Fruit fly (Drosophila melanogaster): ENCODE data around the gene CG6928.

The CG6928 gene

DNA sequence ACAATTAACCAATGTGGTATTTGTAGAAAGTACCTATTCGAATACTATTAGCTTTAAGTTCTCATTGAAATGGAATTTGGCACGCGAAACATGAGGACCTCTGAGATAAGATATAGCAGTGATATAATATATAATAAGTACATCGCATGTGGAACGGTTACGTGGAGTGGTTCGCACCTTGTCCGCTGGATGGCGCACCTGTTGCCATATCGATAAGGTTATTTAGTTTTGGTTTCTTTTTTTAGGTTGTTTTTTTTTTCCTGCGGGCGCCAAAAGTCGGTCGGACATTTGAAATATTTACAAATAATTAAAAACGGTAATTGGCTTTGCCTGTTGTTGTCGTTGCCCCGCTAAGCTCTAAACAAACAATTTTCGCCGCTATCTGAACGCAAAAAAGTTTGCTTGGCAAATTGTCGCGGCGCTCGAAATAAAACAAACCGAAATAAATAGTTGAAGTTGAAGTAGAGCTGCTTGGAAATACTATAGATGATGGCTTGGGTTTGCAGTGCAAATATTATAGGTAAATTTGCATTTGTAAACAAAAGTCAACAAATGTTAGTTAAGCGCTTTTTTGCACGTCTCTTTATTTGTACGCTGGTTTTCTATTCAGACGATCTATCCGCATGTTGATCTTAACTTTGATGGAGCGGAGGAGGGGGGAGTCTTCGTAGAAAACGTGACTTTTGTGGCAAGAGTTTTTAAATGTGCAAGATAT lies 46.8 kb downstream of the CG6928 start:
- no peak for TF ChIP-seq CG5204 (GFP tag; optimal IDR thresholded peaks at IDR 0.05)
- peak; percentile 18 for TF ChIP-seq CG33017 (tag; optimal IDR thresholded peaks at IDR 0.05)
- no peak for TF ChIP-seq CG11617 (GFP tag; optimal IDR thresholded peaks at IDR 0.05)
- TF ChIP-seq ovo (GFP tag; optimal IDR thresholded peaks at IDR 0.05), result no peak
- peak; percentile 73 for TF ChIP-seq CG7045 (GFP tag; optimal IDR thresholded peaks at IDR 0.05)
- peak; percentile 61 for TF ChIP-seq CG12768 (GFP tag; optimal IDR thresholded peaks at IDR 0.05)
- TF ChIP-seq kay (GFP tag; ENCODE audit: borderline replicate concordance), result peak; percentile 90
- peak; percentile 36 for TF ChIP-seq toe (GFP tag; optimal IDR thresholded peaks at IDR 0.05)
- no peak for TF ChIP-seq pad (GFP tag; optimal IDR thresholded peaks at IDR 0.05)
- TF ChIP-seq CG7101 (tag; optimal IDR thresholded peaks at IDR 0.05), result peak; percentile 36
- TF ChIP-seq CG14711 (tag; optimal IDR thresholded peaks at IDR 0.05), result peak; percentile 55
- no peak for TF ChIP-seq Hr96 (GFP tag; optimal IDR thresholded peaks at IDR 0.05)
- TF ChIP-seq Clk (GFP tag; optimal IDR thresholded peaks at IDR 0.05), result peak; percentile 51
- no peak for TF ChIP-seq cic (GFP tag; optimal IDR thresholded peaks at IDR 0.05)

DNA sequence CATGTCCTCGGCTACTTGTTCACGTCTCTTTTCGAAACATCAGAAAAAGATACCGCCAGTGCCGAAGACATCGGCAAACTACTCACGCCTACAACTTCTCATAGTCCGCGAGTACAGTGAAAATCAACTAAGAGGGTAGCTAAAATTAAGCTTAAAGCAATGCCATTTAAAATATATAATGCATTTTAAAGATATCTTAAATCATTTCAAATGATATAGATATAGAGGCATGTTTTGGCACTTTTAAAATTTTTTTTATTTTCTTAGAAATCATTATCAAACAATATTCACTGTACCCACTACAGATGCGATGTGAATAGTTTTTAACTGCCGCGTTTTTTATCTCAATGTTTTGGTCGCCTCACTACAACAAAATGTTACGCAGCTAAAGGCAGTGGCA lies 47.7 kb downstream of the CG6928 start:
- no peak for TF ChIP-seq bab1 (GFP tag; optimal IDR thresholded peaks at IDR 0.05)
- TF ChIP-seq tj (GFP tag; optimal IDR thresholded peaks at IDR 0.05), result no peak
- peak; percentile 18 for TF ChIP-seq CG33017 (tag; optimal IDR thresholded peaks at IDR 0.05)

DNA sequence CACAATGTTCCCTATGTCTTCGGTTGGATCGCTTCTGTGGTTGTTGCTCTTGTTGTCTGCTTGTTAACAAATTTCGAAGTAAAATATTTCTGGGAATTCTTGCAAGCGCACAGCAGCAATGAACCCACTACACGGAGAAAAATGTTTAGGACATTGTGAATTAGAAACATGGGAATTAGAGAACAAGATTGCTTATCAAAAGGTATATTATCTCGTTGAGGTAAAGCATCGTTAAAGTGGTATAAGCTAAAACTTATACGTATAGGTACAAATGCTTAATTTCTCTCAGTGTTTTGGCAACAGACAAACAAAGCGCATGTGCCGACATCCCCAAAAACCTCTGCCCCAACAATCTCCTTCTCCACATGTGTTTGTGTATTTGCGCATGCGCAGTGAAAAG lies 50.7 kb downstream of the CG6928 start:
- TF ChIP-seq CG5204 (GFP tag; optimal IDR thresholded peaks at IDR 0.05) (no peak), pad (GFP tag; optimal IDR thresholded peaks at IDR 0.05) (no peak)

dm6 chr3L:12056286-12057178 lies 53.6 kb downstream of the CG6928 start:
- peak; percentile 13 for TF ChIP-seq CG7101 (tag; optimal IDR thresholded peaks at IDR 0.05)
- TF ChIP-seq CG12768 (GFP tag; optimal IDR thresholded peaks at IDR 0.05), result no peak
- no peak for TF ChIP-seq ovo (GFP tag; optimal IDR thresholded peaks at IDR 0.05)
- TF ChIP-seq CG33017 (tag; optimal IDR thresholded peaks at IDR 0.05), result no peak
- no peak for TF ChIP-seq Crg-1 (GFP tag; optimal IDR thresholded peaks at IDR 0.05)
- no peak for TF ChIP-seq Clk (GFP tag; optimal IDR thresholded peaks at IDR 0.05)
- peak; percentile 38 for TF ChIP-seq CG5204 (GFP tag; optimal IDR thresholded peaks at IDR 0.05)
- TF ChIP-seq CG14711 (tag; optimal IDR thresholded peaks at IDR 0.05), result peak; percentile 35
- no peak for TF ChIP-seq bab1 (GFP tag; optimal IDR thresholded peaks at IDR 0.05)
- TF ChIP-seq cic (GFP tag; optimal IDR thresholded peaks at IDR 0.05), result peak; percentile 99
- no peak for TF ChIP-seq CG1620 (GFP tag; optimal IDR thresholded peaks at IDR 0.05)
- peak; percentile 78 for TF ChIP-seq tj (GFP tag; optimal IDR thresholded peaks at IDR 0.05)
- no peak for TF ChIP-seq cnc (optimal IDR thresholded peaks at IDR 0.05)
- peak; percentile 3 for TF ChIP-seq pad (GFP tag; optimal IDR thresholded peaks at IDR 0.05)
- TF ChIP-seq kay (GFP tag; ENCODE audit: borderline replicate concordance), result peak; percentile 63
- peak; percentile 34 for TF ChIP-seq CG11617 (GFP tag; optimal IDR thresholded peaks at IDR 0.05)
- peak; percentile 25 for TF ChIP-seq Mnt (GFP tag; optimal IDR thresholded peaks at IDR 0.05)
- peak; percentile 31 for TF ChIP-seq toe (GFP tag; optimal IDR thresholded peaks at IDR 0.05)
- no peak for TF ChIP-seq Hr96 (GFP tag; optimal IDR thresholded peaks at IDR 0.05)
- TF ChIP-seq CG7045 (GFP tag; optimal IDR thresholded peaks at IDR 0.05), result peak; percentile 11

dm6 chr3L:12057585-12057984 lies 54.6 kb downstream of the CG6928 start:
- no peak for TF ChIP-seq tj (GFP tag; optimal IDR thresholded peaks at IDR 0.05)
- peak; percentile 44 for TF ChIP-seq pad (GFP tag; optimal IDR thresholded peaks at IDR 0.05)
- TF ChIP-seq CG33017 (tag; optimal IDR thresholded peaks at IDR 0.05), result no peak
- no peak for TF ChIP-seq bab1 (GFP tag; optimal IDR thresholded peaks at IDR 0.05)
- no peak for TF ChIP-seq CG7101 (tag; optimal IDR thresholded peaks at IDR 0.05)
- no peak for TF ChIP-seq CG11617 (GFP tag; optimal IDR thresholded peaks at IDR 0.05)

Data from whole organism, adult.